Worm (Caenorhabditis elegans) whole organism, L1 larva: ENCODE measurements around the gene ZC239.3.

Source experiments
- dpl-1 ChIP-seq, 3 experiments: fragments of 150-350 bp in 2 of 3; sonication (generic microtip) in 1 of 3; optimal IDR thresholded peaks; 2 replicates each; lab custom pipeline; 2014 to 2017; ENCODE audit warnings: missing biosample characterization in 3 of 3, missing genetic modification characterization in 3 of 3, missing genetic modification reagents in 3 of 3
- elt-2 ChIP-seq: sonication (generic microtip); optimal IDR thresholded peaks from 2 replicates; lab custom pipeline; 2016; ENCODE audit warnings: missing genetic modification characterization, mild to moderate bottlenecking, inconsistent platforms, missing compliant biosample characterization, missing genetic modification reagents
- nhr-47 ChIP-seq: sonication (generic microtip); optimal IDR thresholded peaks from 2 replicates; lab custom pipeline; 2016; ENCODE audit warnings: mild to moderate bottlenecking, missing genetic modification characterization, moderate library complexity, missing compliant biosample characterization
- pag-3 ChIP-seq: sonication (generic microtip); optimal IDR thresholded peaks from 2 replicates; lab custom pipeline; 2017; ENCODE audit warnings: missing genetic modification characterization, mild to moderate bottlenecking, missing compliant biosample characterization, antibody characterized with exemption, borderline replicate concordance; ENCODE audit not compliant: insufficient read depth
- sptf-1 ChIP-seq: fragments of 150-350 bp; optimal IDR thresholded peaks from 2 replicates; lab custom pipeline; 2014; ENCODE audit warnings: missing biosample characterization, missing genetic modification characterization

DNA sequence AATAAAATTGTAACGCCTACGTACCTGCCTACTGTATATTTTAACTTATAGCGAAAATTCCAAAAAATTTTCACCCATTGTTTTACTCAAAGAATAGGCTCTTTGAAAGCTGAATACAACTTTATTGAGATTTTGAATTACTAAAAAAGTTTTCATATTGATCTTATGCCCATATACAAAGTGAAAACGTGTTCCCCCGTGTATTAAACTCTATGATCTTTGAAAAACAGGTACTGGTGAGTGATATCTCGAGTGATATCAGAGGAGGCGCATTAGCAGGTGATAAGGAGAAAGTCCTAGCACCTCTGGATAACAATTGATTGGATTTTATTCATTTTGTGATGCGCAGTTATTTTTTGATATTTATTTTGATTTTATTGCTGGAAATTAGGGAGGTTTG is 24.3 kb downstream of the ZC239.3 start, which contains the start of gene C17F4.3:
- TF ChIP-seq sptf-1 (tag; lab: Kevin White, UChicago) (no peak), nhr-47 (tag; lab: Kevin White, UChicago) (no peak), pag-3 (no peak), dpl-1 (GFP tag; optimal IDR thresholded peaks at IDR 0.05; lab: Kevin White, UChicago) (no peak), elt-2 (tag; lab: Kevin White, UChicago) (no peak)
